Worm (Caenorhabditis elegans): ENCODE measurements around the gene K09D9.14.

Gene K09D9.14

DNA sequence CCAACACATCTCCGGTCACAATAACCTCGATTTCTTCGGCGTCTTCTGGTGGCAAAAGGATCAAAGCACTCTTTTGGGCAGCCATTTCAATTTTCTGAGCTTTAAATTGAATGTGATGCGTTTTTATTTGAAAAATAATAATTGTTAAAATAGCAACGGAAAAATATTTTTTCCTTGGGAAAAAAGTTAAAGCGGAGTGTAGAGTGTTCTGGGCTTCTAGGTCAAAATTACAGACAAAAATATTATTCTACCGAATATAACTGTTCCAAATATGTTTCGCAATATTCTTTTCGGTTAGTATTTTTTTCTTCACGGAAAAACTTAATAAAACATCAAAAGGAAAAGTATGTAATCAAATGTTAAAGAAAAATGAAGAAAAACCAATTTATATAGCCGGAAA, 33.3 kb upstream of the K09D9.14 start, which contains the start of gene djr-1.2:
djr-1.2 (minus strand) TSS at position 101 of the 400 bp plus-strand sequence.
- no peak for TF ChIP-seq ztf-26 (tag; optimal IDR thresholded peaks at IDR 0.05)
- TF ChIP-seq F23B12.7 (tag; optimal IDR thresholded peaks at IDR 0.05; ENCODE audit: insufficient read depth): no peak
- TF ChIP-seq snpc-1.1 (tag; optimal IDR thresholded peaks at IDR 0.05; ENCODE audit: insufficient read depth): no peak
- TF ChIP-seq Y79H2A.3 (GFP tag; conservative IDR thresholded peaks at IDR 0.05): no peak
- no peak for TF ChIP-seq chd-7 (tag; optimal IDR thresholded peaks at IDR 0.05)
- TF ChIP-seq K11D2.4 (GFP tag; IDR thresholded peaks at IDR 0.05): no peak
- TF ChIP-seq lin-26 (GFP tag; IDR thresholded peaks at IDR 0.05): no peak
- no peak for TF ChIP-seq lir-1 (GFP tag; conservative IDR thresholded peaks at IDR 0.05)
- no peak for TF ChIP-seq mel-28 (tag; optimal IDR thresholded peaks at IDR 0.05; ENCODE audit: borderline replicate concordance)
- no peak for TF ChIP-seq Y67H2A.10 (GFP tag; conservative IDR thresholded peaks at IDR 0.05)
- no peak for TF ChIP-seq lag-1 (GFP tag; IDR thresholded peaks at IDR 0.05)
- TF ChIP-seq madf-6 (GFP tag; IDR thresholded peaks at IDR 0.05): no peak
- TF ChIP-seq somi-1 (GFP tag; optimal IDR thresholded peaks at IDR 0.05): no peak
- no peak for TF ChIP-seq ceh-58 (GFP tag; IDR thresholded peaks at IDR 0.05)
- TF ChIP-seq tbx-9 (tag; optimal IDR thresholded peaks at IDR 0.05; ENCODE audit: borderline replicate concordance): no peak

DNA sequence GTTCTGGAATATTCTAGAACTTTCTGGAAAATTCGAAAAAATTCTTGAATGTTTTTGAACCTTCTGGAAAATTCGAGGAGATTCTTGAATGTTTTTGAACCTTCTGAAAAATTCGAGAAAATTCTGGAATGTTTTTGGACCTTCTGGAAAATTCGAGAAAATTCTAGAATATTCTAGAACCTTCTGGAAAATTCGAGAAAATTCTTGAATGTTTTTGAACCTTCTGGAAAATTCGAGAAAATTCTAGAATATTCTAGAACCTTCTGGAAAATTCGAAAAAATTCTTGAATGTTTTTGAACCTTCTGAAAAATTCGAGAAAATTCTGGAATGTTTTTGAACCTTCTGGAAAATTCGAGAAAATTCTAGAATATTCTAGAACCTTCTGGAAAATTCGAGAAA, 29.2 kb upstream of the K09D9.14 start:
- TF ChIP-seq hsf-1 (GFP tag; IDR thresholded peaks at IDR 0.05): peak; percentile 93

DNA sequence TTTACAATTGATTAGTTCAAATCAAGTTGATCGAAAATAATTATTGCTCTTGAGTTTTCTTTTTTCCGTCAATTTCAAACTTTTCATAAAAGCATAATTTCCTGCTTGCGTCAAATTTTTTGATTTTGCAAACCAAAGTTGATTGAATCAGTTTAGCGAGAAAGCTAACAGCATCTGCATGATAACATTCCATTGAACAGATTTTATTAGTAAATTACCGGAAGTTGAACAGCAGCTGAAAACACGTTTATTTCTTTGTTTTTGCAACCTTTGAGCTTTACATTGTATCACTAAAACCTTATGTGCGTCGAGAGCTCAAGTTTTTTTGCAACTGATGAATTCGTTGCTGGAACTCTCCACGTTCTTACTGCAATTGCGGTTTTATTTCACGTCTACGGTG, 25.9 kb upstream of the K09D9.14 start, which contains the start of gene srh-169:
srh-169 (plus strand) TSS at position 301 of the 400 bp plus-strand sequence.
- TF ChIP-seq aptf-2 (GFP tag; conservative IDR thresholded peaks at IDR 0.05) (no peak), F55B11.4 (tag; optimal IDR thresholded peaks at IDR 0.05; ENCODE audit: borderline replicate concordance, insufficient read depth) (no peak), tlf-1 (GFP tag; optimal IDR thresholded peaks at IDR 0.05) (no peak)

DNA sequence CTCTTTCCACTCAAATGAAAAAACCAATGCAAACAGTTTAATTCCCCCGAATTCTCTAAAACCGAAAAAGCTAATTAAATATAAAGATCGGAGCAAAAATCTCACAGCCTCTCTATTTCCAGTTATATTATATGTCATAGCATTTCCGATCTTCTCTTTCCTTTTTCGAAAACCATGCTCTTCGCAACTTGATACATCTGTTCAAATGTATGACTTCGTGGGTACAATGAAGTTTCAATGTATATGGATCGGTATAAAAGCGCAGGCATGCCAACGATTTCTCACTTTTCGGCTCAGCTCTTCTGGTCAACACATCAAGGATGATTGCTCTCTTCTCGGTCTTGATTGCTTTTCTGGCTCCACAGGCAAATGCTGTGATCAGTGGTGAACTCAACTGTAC, 24.4 kb upstream of the K09D9.14 start, which contains the start of gene phat-7:
phat-7 (plus strand) TSS at position 301 of the 400 bp plus-strand sequence.
- TF ChIP-seq lin-54 (GFP tag; optimal IDR thresholded peaks at IDR 0.05): no peak

DNA sequence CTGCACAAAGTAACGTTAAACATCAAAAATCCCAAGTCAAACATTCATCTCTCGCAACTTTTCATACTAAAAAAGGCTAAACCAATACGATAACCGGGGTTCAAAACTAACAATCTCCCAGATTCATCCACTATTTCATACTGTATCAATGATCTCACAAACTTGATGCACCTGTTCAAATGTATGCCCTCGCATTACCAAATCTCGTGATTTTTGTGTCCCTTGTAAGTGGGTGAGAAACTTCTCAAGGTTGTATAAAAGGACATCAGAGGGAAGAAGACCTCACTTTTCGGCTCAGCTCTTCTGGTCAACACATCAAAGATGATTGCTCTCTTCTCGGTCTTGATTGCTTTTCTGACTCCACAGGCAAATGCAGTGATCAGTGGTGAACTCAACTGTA, 22.0 kb upstream of the K09D9.14 start, which contains the start of gene phat-3:
phat-3 (plus strand) TSS at position 301 of the 400 bp plus-strand sequence.
- TF ChIP-seq ekl-4 (GFP tag; IDR thresholded peaks at IDR 0.05): no peak
- TF ChIP-seq F37B4.10 (GFP tag; IDR thresholded peaks at IDR 0.05): 0 out of 2 replicates have a peak, but pooled peaks have one; percentile 52

DNA sequence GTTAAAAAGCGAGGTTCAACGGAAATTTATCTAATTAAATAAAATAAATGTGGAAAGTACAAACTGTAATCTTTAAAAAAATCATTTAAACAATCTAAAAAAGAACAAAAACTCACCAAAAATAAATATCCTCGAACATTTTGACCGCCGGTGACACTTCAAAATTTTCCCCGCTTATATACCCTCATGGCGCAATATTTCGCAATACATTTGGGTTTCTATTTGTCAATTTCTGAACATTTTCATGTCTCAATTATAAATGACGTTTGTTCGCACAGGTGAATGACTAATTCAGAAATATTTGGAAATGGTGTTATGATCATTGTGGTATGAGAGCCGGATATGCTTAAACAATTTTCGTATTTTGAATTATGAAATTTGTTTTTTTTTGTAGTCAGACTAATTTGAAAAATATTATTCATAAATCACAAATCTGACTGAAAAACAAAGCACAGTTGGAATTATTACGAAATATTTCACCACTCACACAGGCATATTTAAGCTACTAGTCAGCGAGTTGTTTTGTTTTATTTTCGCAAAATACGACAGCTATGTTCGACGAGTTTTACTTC, 20.3 kb upstream of the K09D9.14 start, which contains the start of the genes C49G7.10 and irg-2:
C49G7.10 (minus strand) TSS at position 169 of the 572 bp plus-strand sequence.
irg-2 (plus strand) TSS at position 329 of the 572 bp plus-strand sequence.
- TF ChIP-seq hrde-1 (tag; optimal IDR thresholded peaks at IDR 0.05; ENCODE audit: borderline replicate concordance) (no peak), cebp-1 (GFP tag; IDR thresholded peaks at IDR 0.05) (peak; percentile 98), cebp-1 (tag; optimal IDR thresholded peaks at IDR 0.05) (peak; percentile 100), nhr-80 (tag; optimal IDR thresholded peaks at IDR 0.05) (peak; percentile 30), F37B4.10 (GFP tag; IDR thresholded peaks at IDR 0.05) (no peak), pha-4 (tag; optimal IDR thresholded peaks at IDR 0.05) (no peak), mcd-1 (GFP tag; IDR thresholded peaks at IDR 0.05) (no peak), unc-62 (GFP tag; optimal IDR thresholded peaks at IDR 0.05) (peak; percentile 51), atf-7 (tag; optimal IDR thresholded peaks at IDR 0.05) (no peak), F57C9.4 (tag; optimal IDR thresholded peaks at IDR 0.05) (no peak), snpc-4 (GFP tag; optimal IDR thresholded peaks at IDR 0.05) (no peak), snpc-4 (tag; optimal IDR thresholded peaks at IDR 0.05) (no peak), aptf-3 (GFP tag; IDR thresholded peaks at IDR 0.05) (no peak), F55B11.4 (tag; optimal IDR thresholded peaks at IDR 0.05; ENCODE audit: borderline replicate concordance, insufficient read depth) (no peak), nhr-179 (tag; optimal IDR thresholded peaks at IDR 0.05) (no peak), cebp-2 (GFP tag; IDR thresholded peaks at IDR 0.05) (peak; percentile 85; the same call in 1 of the 2 replicates), attf-5 (GFP tag; optimal IDR thresholded peaks at IDR 0.05) (peak; percentile 35), Y53F4B.3 (GFP tag; IDR thresholded peaks at IDR 0.05) (no peak)

Data from whole organism, young adult.